Worm (Caenorhabditis elegans) whole organism, young adult: ENCODE results near the gene T05B9.1.

ENCODE experiments used
- B0019.2 ChIP-seq: fragments of 200-800 bp; sonication (Bioruptor generic); conservative IDR thresholded peaks from 2 replicates; pipeline ENCODE4 v1.3.6; 2022; ENCODE audit warnings: missing genetic modification reagents, missing genetic modification characterization, missing compliant biosample characterization
- B0261.1 ChIP-seq: sonication (generic microtip); optimal IDR thresholded peaks from 2 replicates; lab custom pipeline; 2016; ENCODE audit warnings: mild to moderate bottlenecking, missing genetic modification characterization, moderate library complexity, missing compliant biosample characterization
- C06A6.2 ChIP-seq: fragments of 200-800 bp; sonication (Bioruptor generic); conservative IDR thresholded peaks from 2 replicates; pipeline ENCODE4 v1.3.6; 2022; ENCODE audit warnings: missing genetic modification characterization, missing compliant biosample characterization
- F22D6.2 ChIP-seq: sonication (generic microtip); optimal IDR thresholded peaks from 2 replicates; lab custom pipeline; 2016; ENCODE audit warnings: mild to moderate bottlenecking, missing genetic modification characterization, missing compliant biosample characterization
- F33H1.4 ChIP-seq: fragments of 200-800 bp; sonication (Bioruptor generic); IDR thresholded peaks from 2 replicates; pipeline ENCODE4 v1.3.6; 2022; ENCODE audit warnings: missing genetic modification reagents, missing genetic modification characterization, missing compliant biosample characterization
- F57A8.1 ChIP-seq: fragments of 200-800 bp; sonication (Bioruptor generic); optimal IDR thresholded peaks from 2 replicates; lab custom pipeline; 2018; ENCODE audit warnings: mild to moderate bottlenecking, missing genetic modification characterization, moderate library complexity, missing compliant biosample characterization
- K12H6.12 ChIP-seq: fragments of 200-800 bp; sonication (Bioruptor generic); optimal IDR thresholded peaks from 2 replicates; lab custom pipeline; 2018; ENCODE audit warnings: mild to moderate bottlenecking, missing genetic modification characterization, missing compliant biosample characterization
- T07F8.4 ChIP-seq: sonication (generic microtip); optimal IDR thresholded peaks from 2 replicates; lab custom pipeline; 2016; ENCODE audit warnings: mild to moderate bottlenecking, missing genetic modification characterization, moderate library complexity, missing compliant biosample characterization
- T26A5.8 ChIP-seq: sonication (generic microtip); optimal IDR thresholded peaks from 2 replicates; lab custom pipeline; 2016; ENCODE audit warnings: missing genetic modification characterization, missing compliant biosample characterization
- Y53F4B.3 ChIP-seq: fragments of 200-800 bp; sonication (Bioruptor generic); IDR thresholded peaks from 2 replicates; pipeline ENCODE4 v1.3.6; 2022; ENCODE audit warnings: missing genetic modification reagents, missing genetic modification characterization, missing compliant biosample characterization
- Y56A3A.18 ChIP-seq: fragments of 200-800 bp; sonication (Bioruptor generic); IDR thresholded peaks from 2 replicates; pipeline ENCODE4 v1.3.6; 2022; ENCODE audit warnings: missing genetic modification reagents, missing genetic modification characterization, missing compliant biosample characterization
- aptf-2 ChIP-seq: fragments of 200-800 bp; sonication (Bioruptor generic); conservative IDR thresholded peaks from 2 replicates; pipeline ENCODE4 v1.3.6; 2022; ENCODE audit warnings: missing genetic modification reagents, missing genetic modification characterization, missing compliant biosample characterization
- ccch-3 ChIP-seq: fragments of 200-800 bp; sonication (Bioruptor generic); optimal IDR thresholded peaks from 2 replicates; lab custom pipeline; 2018; ENCODE audit warnings: mild to moderate bottlenecking, missing genetic modification characterization, missing compliant biosample characterization
- cebp-1 ChIP-seq, 2 experiments: fragments of 200-800 bp in 1 of 2; sonication (Bioruptor generic) in 1 of 2; sonication (generic microtip) in 1 of 2; IDR thresholded peaks in 1 of 2; optimal IDR thresholded peaks in 1 of 2; 2 replicates each; pipeline versions ENCODE4 v1.3.6 to Lab custom; 2017 to 2022; ENCODE audit warnings: missing compliant biosample characterization in 2 of 2, missing genetic modification characterization in 2 of 2, mild to moderate bottlenecking in 1 of 2, missing genetic modification reagents in 1 of 2, moderate library complexity in 1 of 2
- ceh-27 ChIP-seq: fragments of 200-800 bp; sonication (Bioruptor generic); optimal IDR thresholded peaks from 2 replicates; lab custom pipeline; 2018; ENCODE audit warnings: mild to moderate bottlenecking, missing genetic modification characterization, moderate library complexity, missing compliant biosample characterization
- ceh-79 ChIP-seq: sonication (generic microtip); optimal IDR thresholded peaks from 2 replicates; lab custom pipeline; 2017; ENCODE audit warnings: mild to moderate bottlenecking, missing genetic modification characterization, missing compliant biosample characterization
- ceh-91 ChIP-seq: fragments of 200-800 bp; sonication (Bioruptor generic); IDR thresholded peaks from 2 replicates; pipeline ENCODE4 v1.3.6; 2022; ENCODE audit warnings: missing genetic modification reagents, missing genetic modification characterization, missing compliant biosample characterization
- dox-1 ChIP-seq: fragments of 200-800 bp; sonication (Bioruptor generic); IDR thresholded peaks from 2 replicates; pipeline ENCODE4 v1.3.6; 2022; ENCODE audit warnings: missing genetic modification reagents, missing genetic modification characterization, missing compliant biosample characterization
- efl-1 ChIP-seq: fragments of 150-350 bp; optimal IDR thresholded peaks from 2 replicates; lab custom pipeline; 2014; ENCODE audit warnings: missing biosample characterization, missing genetic modification reagents, missing genetic modification characterization
- hmg-1.2 ChIP-seq: fragments of 200-800 bp; sonication (Bioruptor generic); IDR thresholded peaks from 2 replicates; pipeline ENCODE4 v1.3.6; 2022; ENCODE audit warnings: missing genetic modification reagents, missing genetic modification characterization, missing compliant biosample characterization
- hsf-1 ChIP-seq: fragments of 200-800 bp; sonication (Bioruptor generic); IDR thresholded peaks from 2 replicates; pipeline ENCODE4 v1.3.6; 2022; ENCODE audit warnings: missing genetic modification reagents, missing genetic modification characterization, missing compliant biosample characterization
- lin-26 ChIP-seq: fragments of 200-800 bp; sonication (Bioruptor generic); IDR thresholded peaks from 2 replicates; pipeline ENCODE4 v1.3.6; 2022; ENCODE audit warnings: missing genetic modification reagents, missing genetic modification characterization, missing compliant biosample characterization
- lsl-1 ChIP-seq: fragments of 200-800 bp; sonication (Bioruptor generic); optimal IDR thresholded peaks from 2 replicates; lab custom pipeline; 2018; ENCODE audit warnings: mild to moderate bottlenecking, missing genetic modification characterization, moderate library complexity, missing compliant biosample characterization
- madf-10 ChIP-seq: sonication (generic microtip); optimal IDR thresholded peaks from 2 replicates; lab custom pipeline; 2016; ENCODE audit warnings: mild to moderate bottlenecking, missing genetic modification characterization, missing compliant biosample characterization
- madf-3 ChIP-seq: fragments of 200-800 bp; sonication (Bioruptor generic); IDR thresholded peaks from 2 replicates; pipeline ENCODE4 v1.3.6; 2022; ENCODE audit warnings: missing genetic modification reagents, missing genetic modification characterization, missing compliant biosample characterization
- madf-6 ChIP-seq: fragments of 200-800 bp; sonication (Bioruptor generic); IDR thresholded peaks from 2 replicates; pipeline ENCODE4 v1.3.6; 2022; ENCODE audit warnings: missing genetic modification reagents, missing genetic modification characterization, missing compliant biosample characterization
- mcd-1 ChIP-seq: fragments of 200-800 bp; sonication (Bioruptor generic); IDR thresholded peaks from 2 replicates; pipeline ENCODE4 v1.3.6; 2022; ENCODE audit warnings: missing genetic modification reagents, missing genetic modification characterization, missing compliant biosample characterization
- nfyb-1 ChIP-seq: fragments of 200-800 bp; sonication (Bioruptor generic); IDR thresholded peaks from 2 replicates; pipeline ENCODE4 v1.3.6; 2022; ENCODE audit warnings: missing genetic modification reagents, missing genetic modification characterization, missing compliant biosample characterization
- nhr-120 ChIP-seq: fragments of 200-800 bp; sonication (Bioruptor generic); IDR thresholded peaks from 2 replicates; pipeline ENCODE4 v1.3.6; 2022; ENCODE audit warnings: missing genetic modification characterization, missing compliant biosample characterization
- nhr-27 ChIP-seq: fragments of 200-800 bp; sonication (Bioruptor generic); optimal IDR thresholded peaks from 2 replicates; lab custom pipeline; 2018; ENCODE audit warnings: mild to moderate bottlenecking, missing genetic modification characterization, moderate library complexity, missing compliant biosample characterization
- nhr-90 ChIP-seq: sonication (generic microtip); optimal IDR thresholded peaks from 2 replicates; lab custom pipeline; 2016; ENCODE audit warnings: missing genotype, mild to moderate bottlenecking, missing genetic modification characterization, missing compliant biosample characterization
- rcor-1 ChIP-seq: fragments of 200-800 bp; sonication (Bioruptor generic); IDR thresholded peaks from 2 replicates; pipeline ENCODE4 v1.3.6; 2022; ENCODE audit warnings: missing genetic modification reagents, missing genetic modification characterization, missing compliant biosample characterization
- snpc-1.1 ChIP-seq: sonication (generic microtip); optimal IDR thresholded peaks from 2 replicates; lab custom pipeline; 2017; ENCODE audit warnings: missing genetic modification characterization, mild to moderate bottlenecking, missing compliant biosample characterization, antibody characterized with exemption, moderate library complexity, missing genotype, missing genetic modification reagents; ENCODE audit not compliant: insufficient read depth
- tbp1 ChIP-seq: fragments of 200-800 bp; sonication (Bioruptor generic); optimal IDR thresholded peaks from 2 replicates; lab custom pipeline; 2018; ENCODE audit warnings: mild to moderate bottlenecking, missing genetic modification characterization, missing compliant biosample characterization
- tlf-1 ChIP-seq: fragments of 200-800 bp; sonication (Bioruptor generic); optimal IDR thresholded peaks from 2 replicates; lab custom pipeline; 2018; ENCODE audit warnings: mild to moderate bottlenecking, missing genetic modification characterization, missing compliant biosample characterization
- unc-130 ChIP-seq: sonication (generic microtip); optimal IDR thresholded peaks from 2 replicates; lab custom pipeline; 2016; ENCODE audit warnings: missing genetic modification reagents, missing genetic modification characterization, missing compliant biosample characterization
- unc-62 ChIP-seq: fragments of 150-350 bp; optimal IDR thresholded peaks from 2 replicates; lab custom pipeline; 2014; ENCODE audit warnings: missing biosample characterization, missing genetic modification reagents, missing genetic modification characterization
- zfh-2 ChIP-seq: fragments of 200-800 bp; sonication (Bioruptor generic); conservative IDR thresholded peaks from 2 replicates; pipeline ENCODE4 v1.3.6; 2022; ENCODE audit warnings: missing genetic modification reagents, missing genetic modification characterization, missing compliant biosample characterization
- ztf-26 ChIP-seq: sonication (generic microtip); optimal IDR thresholded peaks from 2 replicates; lab custom pipeline; 2017; ENCODE audit warnings: missing genetic modification characterization, missing compliant biosample characterization

T05B9.1 gene

DNA sequence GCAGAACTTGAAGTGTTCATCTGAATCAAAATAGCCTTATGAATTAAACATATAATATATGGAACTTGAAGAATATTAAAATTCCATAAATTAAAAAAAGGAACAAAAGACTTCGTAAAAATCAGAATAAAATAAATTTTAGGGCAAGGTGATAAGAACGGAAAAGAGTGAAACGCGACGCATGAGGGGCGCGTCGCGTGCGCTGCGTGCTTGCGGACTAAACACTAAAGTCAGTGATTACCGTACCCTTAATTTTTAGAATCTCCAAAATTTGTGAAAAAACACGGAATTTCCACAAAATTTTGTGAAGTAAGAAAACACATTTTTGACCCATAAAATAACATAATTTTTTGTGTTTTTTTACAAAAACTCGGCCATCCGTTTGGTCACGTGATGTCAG lies at the start of gene T05B9.1:
T05B9.1 (minus strand) TSS at position 20 of the 400 bp plus-strand sequence.
- TF ChIP-seq efl-1 (GFP tag; lab: Kevin White, UChicago) (peak; percentile 38), C06A6.2 (GFP tag; lab: Robert Waterston, UW) (no peak), madf-3 (GFP tag; lab: Robert Waterston, UW) (peak; percentile 95), lsl-1 (GFP tag; lab: Kevin White, UChicago) (peak; percentile 81), nhr-27 (no peak), dox-1 (0 out of 2 replicates have a peak, but pooled peaks have one; percentile 6), ztf-26 (tag; lab: Kevin White, UChicago) (no peak)

DNA sequence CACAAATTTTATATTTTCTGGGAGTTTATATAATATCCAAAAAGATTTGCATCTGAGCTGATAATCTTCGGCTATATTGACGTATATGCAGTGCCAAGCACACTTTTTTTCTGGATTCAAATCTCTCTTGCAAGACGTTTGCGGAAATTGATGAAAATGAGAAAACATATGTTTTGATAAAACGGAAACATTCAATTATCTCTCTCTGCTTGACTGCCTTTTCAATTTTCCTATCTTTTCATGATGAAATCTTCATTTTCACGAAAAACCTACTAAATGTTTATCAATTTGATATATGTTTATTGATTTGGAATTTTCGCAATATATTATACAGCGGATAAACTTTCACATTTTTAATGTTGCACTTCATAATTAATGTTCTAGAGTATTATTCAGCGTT lies 47.0 kb upstream of the T05B9.1 start:
- TF ChIP-seq ceh-91 (GFP tag; lab: Robert Waterston, UW): no peak
- no peak for TF ChIP-seq Y53F4B.3 (GFP tag; lab: Robert Waterston, UW)
- no peak for TF ChIP-seq madf-6 (GFP tag; lab: Robert Waterston, UW)
- no peak for TF ChIP-seq F22D6.2
- no peak for TF ChIP-seq C06A6.2 (GFP tag; lab: Robert Waterston, UW)
- TF ChIP-seq B0019.2 (GFP tag; lab: Robert Waterston, UW): no peak
- no peak for TF ChIP-seq unc-62
- no peak for TF ChIP-seq snpc-1.1 (tag; lab: Kevin White, UChicago)
- TF ChIP-seq unc-130 (GFP tag; lab: Kevin White, UChicago): no peak
- TF ChIP-seq ceh-27 (GFP tag; lab: Kevin White, UChicago): no peak
- no peak for TF ChIP-seq Y56A3A.18
- TF ChIP-seq ceh-79 (tag; lab: Kevin White, UChicago): no peak
- TF ChIP-seq F57A8.1: no peak
- no peak for TF ChIP-seq tbp1 (GFP tag; lab: Kevin White, UChicago)
- TF ChIP-seq nhr-27: no peak
- TF ChIP-seq rcor-1: no peak
- TF ChIP-seq tlf-1 (GFP tag; lab: Kevin White, UChicago): no peak
- TF ChIP-seq aptf-2 (GFP tag; lab: Robert Waterston, UW): no peak

DNA sequence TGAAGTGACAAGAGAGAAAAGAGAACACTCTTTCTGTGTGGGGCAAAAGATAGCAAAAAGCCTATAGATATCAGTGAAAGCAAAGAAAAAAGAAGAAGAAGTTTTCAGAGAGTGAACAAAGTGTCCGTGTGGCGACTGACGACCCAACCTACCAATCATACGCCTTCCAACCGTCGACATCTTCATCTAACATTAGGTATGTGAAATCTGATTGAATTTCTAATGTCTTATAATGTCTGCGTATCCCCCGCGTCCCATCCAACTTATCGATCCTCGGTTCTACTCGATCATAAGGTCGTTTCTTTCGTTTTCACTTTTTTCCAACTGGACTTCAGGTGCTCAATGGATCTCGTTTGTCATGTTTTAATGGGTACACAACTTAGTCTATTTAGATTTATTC lies 46.3 kb upstream of the T05B9.1 start:
- TF ChIP-seq hmg-1.2 (GFP tag; lab: Robert Waterston, UW) (no peak), cebp-1 (GFP tag; IDR thresholded peaks at IDR 0.05; lab: Robert Waterston, UW) (no peak), cebp-1 (tag; optimal IDR thresholded peaks at IDR 0.05; lab: Kevin White, UChicago) (no peak), madf-6 (GFP tag; lab: Robert Waterston, UW) (no peak), B0261.1 (no peak), T26A5.8 (tag; lab: Kevin White, UChicago) (no peak), Y56A3A.18 (no peak), nfyb-1 (no peak), unc-62 (no peak), nhr-120 (GFP tag; lab: Robert Waterston, UW) (no peak), ccch-3 (GFP tag; lab: Kevin White, UChicago) (no peak)

DNA sequence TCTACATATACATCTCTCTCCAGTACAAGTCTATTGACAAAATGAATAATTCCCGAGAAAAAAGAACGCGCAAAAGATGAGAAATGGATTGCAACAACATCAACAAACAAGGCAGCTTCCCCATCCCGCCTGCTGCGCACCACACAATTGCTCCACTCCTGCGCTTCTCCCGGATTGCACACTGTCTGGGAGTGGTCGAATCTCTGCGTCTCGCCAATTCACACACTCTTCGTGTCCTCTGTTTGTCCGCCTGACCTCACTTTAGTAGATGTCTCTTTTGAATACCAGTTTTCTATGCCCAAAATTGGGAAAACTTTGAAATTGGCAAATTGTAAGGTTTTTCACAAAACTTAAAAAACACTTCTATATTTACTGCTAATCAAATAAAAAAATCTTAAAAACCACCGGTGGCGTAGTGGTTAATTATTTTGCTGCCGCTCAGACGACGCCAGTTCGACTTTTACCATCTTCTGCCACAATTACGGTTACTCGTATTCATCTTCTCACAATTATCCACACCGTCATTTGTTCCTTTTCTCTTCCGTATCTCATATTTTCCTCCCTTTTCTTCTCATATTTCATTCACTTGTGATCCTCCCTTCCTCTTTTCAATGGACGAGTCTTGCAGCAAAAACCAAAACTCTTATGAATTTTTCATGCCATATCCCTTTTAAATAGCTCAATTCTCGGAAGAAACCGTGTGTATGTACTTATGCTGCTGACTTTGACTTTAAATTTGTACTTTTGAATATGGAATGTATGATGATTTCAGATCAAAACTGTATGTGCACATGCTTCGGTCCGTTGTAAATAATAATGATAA lies 44.8 kb upstream of the T05B9.1 start, which contains the start of gene rsf-1:
rsf-1 (plus strand) TSS at position 773 of the 823 bp plus-strand sequence.
- no peak for TF ChIP-seq nhr-27
- no peak for TF ChIP-seq snpc-1.1 (tag; lab: Kevin White, UChicago)
- TF ChIP-seq hsf-1 (GFP tag; lab: Robert Waterston, UW): no peak
- peak; percentile 15 for TF ChIP-seq nhr-90
- TF ChIP-seq K12H6.12 (tag; lab: Kevin White, UChicago): peak; percentile 40
- peak; percentile 24; the same call in 1 of the 2 replicates for TF ChIP-seq nfyb-1
- TF ChIP-seq madf-10 (tag; lab: Kevin White, UChicago): no peak
- TF ChIP-seq ceh-79 (tag; lab: Kevin White, UChicago): no peak
- peak; percentile 64 for TF ChIP-seq zfh-2 (GFP tag; lab: Robert Waterston, UW)
- TF ChIP-seq madf-6 (GFP tag; lab: Robert Waterston, UW): peak; percentile 51
- no peak for TF ChIP-seq F33H1.4 (GFP tag; lab: Robert Waterston, UW)
- peak; percentile 37; the same call in 1 of the 2 replicates for TF ChIP-seq dox-1
- TF ChIP-seq lin-26 (GFP tag; lab: Robert Waterston, UW): peak; percentile 81
- no peak for TF ChIP-seq T07F8.4 (tag; lab: Kevin White, UChicago)
- no peak for TF ChIP-seq cebp-1 (GFP tag; IDR thresholded peaks at IDR 0.05; lab: Robert Waterston, UW)
- peak; percentile 25 for TF ChIP-seq cebp-1 (tag; optimal IDR thresholded peaks at IDR 0.05; lab: Kevin White, UChicago)
- TF ChIP-seq mcd-1 (GFP tag; lab: Robert Waterston, UW): peak; percentile 47; the same call in 1 of the 2 replicates
- peak; percentile 79 for TF ChIP-seq hmg-1.2 (GFP tag; lab: Robert Waterston, UW)
- peak; percentile 51 for TF ChIP-seq B0261.1
- no peak for TF ChIP-seq Y56A3A.18
- peak; percentile 81 for TF ChIP-seq tbp1 (GFP tag; lab: Kevin White, UChicago)
